Fruit fly (Drosophila melanogaster) Kc167 (cell line): Measurements from ENCODE around the gene NFAT.

ENCODE experiments used
- Myc ChIP-seq: fragments of >200 bp; optimal IDR thresholded peaks from 2 replicates; lab custom pipeline; 2017; ENCODE audit warnings: missing external identifiers
- Sin3A ChIP-seq: fragments of >200 bp; optimal IDR thresholded peaks from 2 replicates; lab custom pipeline; 2018; ENCODE audit warnings: missing external identifiers
- h ChIP-seq: fragments of >200 bp; optimal IDR thresholded peaks from 3 replicates; lab custom pipeline; 2018; ENCODE audit warnings: missing external identifiers
- insv ChIP-seq: fragments of >200 bp; optimal IDR thresholded peaks from 3 replicates; lab custom pipeline; 2018; ENCODE audit warnings: missing external identifiers
- psq ChIP-seq: fragments of >200 bp; optimal IDR thresholded peaks from 2 replicates; lab custom pipeline; 2017; ENCODE audit warnings: missing external identifiers
- ttk ChIP-seq: sonication (Bioruptor generic); optimal IDR thresholded peaks from 2 replicates; lab custom pipeline; 2017; ENCODE audit warnings: missing external identifiers

Gene NFAT

DNA sequence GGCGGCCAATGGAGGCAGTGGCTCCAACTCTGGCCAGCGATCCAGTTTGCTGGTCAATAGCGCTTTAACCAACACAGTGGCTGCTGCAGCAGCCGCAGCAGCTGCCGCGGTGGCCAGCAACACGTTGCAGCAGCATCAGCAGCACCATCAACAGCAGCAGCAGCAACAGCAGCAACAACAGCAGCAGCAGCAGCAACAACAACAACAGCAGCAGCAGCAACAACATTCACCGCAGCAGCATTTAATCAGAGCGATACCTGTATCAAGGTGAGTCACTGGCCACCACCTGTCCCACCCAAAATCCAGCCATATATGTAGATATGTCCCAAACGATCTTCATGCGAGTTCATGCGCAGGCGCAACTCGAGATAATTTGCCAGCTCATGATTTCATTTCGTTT is 25.3 kb downstream of the NFAT start:
- no peak for TF ChIP-seq h
- no peak for TF ChIP-seq ttk (lab: Kevin White, UChicago)

- TF ChIP-seq h (no peak), psq (lab: Kevin White, UChicago) (no peak), Myc (lab: Kevin White, UChicago) (no peak), ttk (lab: Kevin White, UChicago) (no peak), Sin3A (no peak), insv (no peak)
These were observed 26.6 kb downstream of the NFAT start for dm6 chrX:13651170-13651569.

DNA sequence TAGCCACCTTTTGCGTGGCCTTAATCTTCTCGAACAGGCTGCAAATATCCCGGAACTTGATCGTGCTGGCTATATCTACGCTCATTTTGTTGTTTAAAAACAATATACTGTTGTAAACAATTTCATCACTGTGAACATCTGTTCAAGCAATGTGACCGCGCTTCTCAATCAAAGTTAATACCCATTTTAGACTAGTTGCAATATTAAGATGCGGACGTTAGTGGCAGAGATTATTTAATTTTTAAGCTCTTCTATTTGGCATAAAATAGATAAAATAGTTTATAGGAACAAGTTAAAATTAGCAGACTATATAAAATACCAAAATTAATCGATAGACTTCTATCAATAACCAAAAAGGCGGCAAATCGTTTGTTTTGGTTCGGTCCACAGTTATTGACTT is 43.1 kb downstream of the NFAT start, which contains the start of the genes DNAlig4 and CG11164:
Gene DNAlig4 (minus strand): TSS at position 156 of the 400 bp plus-strand sequence.
Gene CG11164 (plus strand): TSS at position 359 of the 400 bp plus-strand sequence.
- TF ChIP-seq Myc (lab: Kevin White, UChicago) (no peak), Sin3A (no peak), h (no peak), psq (lab: Kevin White, UChicago) (no peak), ttk (lab: Kevin White, UChicago) (no peak), insv (no peak)

dm6 chrX:13669366-13669765 is 44.8 kb downstream of the NFAT start, which contains the start of gene CG15760:
Gene CG15760 (plus strand): TSS chrX:13669699.
- TF ChIP-seq Sin3A (no peak), insv (no peak), h (no peak), Myc (lab: Kevin White, UChicago) (no peak), ttk (lab: Kevin White, UChicago) (no peak)

DNA sequence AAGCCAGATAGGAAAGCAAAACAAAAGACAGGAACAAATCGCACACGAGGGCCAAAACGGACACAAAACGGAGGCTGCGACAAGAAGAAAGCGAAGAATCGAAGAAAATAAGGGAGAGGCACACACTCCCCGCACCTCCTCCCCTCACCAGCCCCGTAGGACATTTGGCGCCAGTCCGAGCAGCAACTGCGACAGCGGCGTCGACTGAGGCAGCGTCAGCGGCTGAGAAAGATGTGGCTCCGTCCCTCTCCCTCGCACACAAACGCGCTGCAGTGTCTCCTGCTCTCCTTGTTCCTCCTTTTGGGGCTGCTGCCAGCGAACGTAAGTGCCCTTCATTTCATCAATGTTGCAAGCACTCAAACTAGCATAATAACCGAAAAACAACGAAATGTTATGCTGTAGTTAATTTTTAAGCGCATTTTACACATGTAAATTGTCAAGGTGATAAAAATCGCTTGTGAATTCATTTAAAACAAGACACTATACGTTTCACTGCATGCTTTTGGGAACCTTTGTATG is 45.8 kb downstream of the NFAT start:
- TF ChIP-seq Sin3A (no peak), h (no peak), Myc (lab: Kevin White, UChicago) (no peak), psq (lab: Kevin White, UChicago) (no peak), insv (no peak), ttk (lab: Kevin White, UChicago) (no peak)

DNA sequence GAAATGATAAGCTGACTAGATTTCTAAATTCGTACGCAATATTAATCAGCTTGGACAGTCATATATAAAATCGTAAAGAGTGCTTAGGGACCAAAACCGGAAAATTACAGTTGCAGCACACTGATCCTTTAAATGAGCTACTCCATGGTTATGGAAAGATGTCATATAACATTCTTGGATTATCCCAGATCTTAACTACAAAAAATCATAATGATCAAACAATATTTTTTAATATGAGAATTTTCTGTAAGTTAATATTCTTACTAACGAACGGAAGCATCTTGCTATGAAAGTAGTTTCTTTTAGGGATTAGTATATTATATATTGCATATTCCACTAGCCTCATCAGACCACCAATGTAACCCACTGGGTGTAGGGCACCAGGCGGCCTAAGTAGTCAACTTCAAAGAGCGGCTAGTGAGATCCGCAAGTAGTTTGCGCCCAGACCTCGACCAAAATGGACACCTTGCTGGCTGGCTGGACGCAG is 52.0 kb downstream of the NFAT start, which contains the start of gene CG11162:
Gene CG11162 (plus strand): TSS at position 437 of the 487 bp plus-strand sequence.
- TF ChIP-seq insv = no peak
- TF ChIP-seq ttk (lab: Kevin White, UChicago) = no peak
- TF ChIP-seq Sin3A = no peak
- no peak for TF ChIP-seq psq (lab: Kevin White, UChicago)
- TF ChIP-seq Myc (lab: Kevin White, UChicago) = no peak

- TF ChIP-seq insv (no peak), h (no peak), Myc (lab: Kevin White, UChicago) (no peak), psq (lab: Kevin White, UChicago) (no peak), ttk (lab: Kevin White, UChicago) (no peak), Sin3A (no peak)
These were observed 53.5 kb downstream of the NFAT start for dm6 chrX:13677970-13678490.

DNA sequence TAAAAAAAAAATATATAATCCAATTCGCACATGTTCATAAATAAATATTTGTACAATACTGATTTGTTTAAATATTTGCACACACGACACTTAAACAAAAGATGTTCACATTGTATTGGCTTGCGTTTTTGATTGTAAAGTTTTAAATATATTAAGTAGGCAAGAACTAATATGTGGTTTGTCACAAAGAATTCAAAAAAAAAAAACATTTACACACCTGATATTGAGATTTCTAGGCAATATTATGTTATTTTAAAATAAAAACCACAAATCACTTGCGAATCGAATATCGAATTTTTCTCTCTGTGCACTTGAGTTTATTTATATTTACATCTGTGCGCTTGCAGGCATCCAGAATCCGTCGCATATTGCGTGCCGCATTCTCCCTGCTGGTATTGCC is 55.0 kb downstream of the NFAT start:
- TF ChIP-seq Myc (lab: Kevin White, UChicago) (no peak), insv (no peak), h (no peak), ttk (lab: Kevin White, UChicago) (no peak)

DNA sequence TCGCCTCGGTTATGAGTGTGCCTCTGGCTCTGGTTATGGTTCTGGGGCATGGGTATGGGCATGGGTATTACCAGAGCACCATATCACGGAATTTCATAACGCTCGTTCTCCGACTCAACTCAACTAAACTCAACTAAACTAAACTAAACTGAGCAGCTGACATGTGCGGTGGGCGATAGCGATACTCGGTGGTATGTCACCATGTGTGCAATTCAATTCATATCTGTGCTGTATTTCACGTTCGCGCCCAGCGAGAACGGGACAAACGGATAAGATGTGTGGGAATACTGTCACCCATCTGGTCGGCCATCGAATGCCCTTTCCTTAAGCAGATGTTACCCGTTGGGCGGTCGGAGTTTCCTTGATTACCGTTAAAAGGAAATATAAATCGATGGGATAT is 55.7 kb downstream of the NFAT start, which contains the start of gene CG12177:
Gene CG12177 (minus strand): TSS at position 239 of the 400 bp plus-strand sequence.
- TF ChIP-seq insv (no peak), h (no peak), Sin3A (no peak)

DNA sequence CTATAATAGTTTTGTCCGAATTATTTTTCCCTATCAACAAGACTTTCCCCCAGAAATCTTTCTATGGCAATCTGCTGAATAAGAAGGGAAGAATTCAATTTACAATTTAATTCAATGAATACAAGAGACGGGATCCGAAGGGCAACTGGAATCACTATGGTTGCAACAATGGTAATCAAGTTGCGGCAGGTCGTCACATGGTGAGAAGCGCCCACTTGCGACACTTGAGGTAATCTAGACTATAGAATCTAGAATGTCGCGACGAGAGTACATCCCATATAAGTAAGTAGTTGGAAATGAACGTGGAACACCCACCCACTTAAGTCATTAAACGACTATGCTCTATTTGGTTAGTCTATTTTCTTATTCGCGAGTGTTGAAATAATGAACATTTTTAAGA is 57.4 kb downstream of the NFAT start:
- TF ChIP-seq ttk (lab: Kevin White, UChicago) (no peak), insv (no peak), Myc (lab: Kevin White, UChicago) (no peak), h (no peak), Sin3A (no peak), psq (lab: Kevin White, UChicago) (no peak)

dm6 chrX:13682652-13683051 is 58.1 kb downstream of the NFAT start, which contains the start of gene CG11158:
Gene CG11158 (plus strand): TSS chrX:13682952.
- TF ChIP-seq h = no peak
- no peak for TF ChIP-seq Myc (lab: Kevin White, UChicago)
- no peak for TF ChIP-seq ttk (lab: Kevin White, UChicago)
- TF ChIP-seq Sin3A = no peak
- TF ChIP-seq psq (lab: Kevin White, UChicago) = no peak
- no peak for TF ChIP-seq insv

DNA sequence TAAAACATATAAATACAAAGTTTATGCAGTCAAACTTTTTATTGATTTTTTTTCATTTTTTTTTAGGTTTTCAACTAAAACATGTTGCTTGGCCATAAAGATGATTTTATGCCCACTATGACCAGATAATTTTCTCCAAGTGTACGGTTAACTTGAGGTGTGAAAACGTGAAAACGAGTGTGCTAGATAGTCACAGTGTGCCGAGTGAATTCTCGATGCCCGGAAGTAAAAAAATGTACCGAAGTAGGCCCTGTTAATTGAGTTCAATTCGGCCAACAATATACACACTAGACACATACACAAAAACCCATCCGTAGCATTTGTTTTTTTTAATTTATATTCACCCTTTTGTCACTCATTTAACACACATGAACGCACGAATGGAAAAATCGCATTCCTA is 67.4 kb downstream of the NFAT start, which contains the start of gene Nna1:
Gene Nna1 (plus strand): TSS at position 301 of the 400 bp plus-strand sequence.
- TF ChIP-seq insv = no peak
- TF ChIP-seq h = no peak
- no peak for TF ChIP-seq Myc (lab: Kevin White, UChicago)
- no peak for TF ChIP-seq psq (lab: Kevin White, UChicago)
- no peak for TF ChIP-seq Sin3A
- no peak for TF ChIP-seq ttk (lab: Kevin White, UChicago)

DNA sequence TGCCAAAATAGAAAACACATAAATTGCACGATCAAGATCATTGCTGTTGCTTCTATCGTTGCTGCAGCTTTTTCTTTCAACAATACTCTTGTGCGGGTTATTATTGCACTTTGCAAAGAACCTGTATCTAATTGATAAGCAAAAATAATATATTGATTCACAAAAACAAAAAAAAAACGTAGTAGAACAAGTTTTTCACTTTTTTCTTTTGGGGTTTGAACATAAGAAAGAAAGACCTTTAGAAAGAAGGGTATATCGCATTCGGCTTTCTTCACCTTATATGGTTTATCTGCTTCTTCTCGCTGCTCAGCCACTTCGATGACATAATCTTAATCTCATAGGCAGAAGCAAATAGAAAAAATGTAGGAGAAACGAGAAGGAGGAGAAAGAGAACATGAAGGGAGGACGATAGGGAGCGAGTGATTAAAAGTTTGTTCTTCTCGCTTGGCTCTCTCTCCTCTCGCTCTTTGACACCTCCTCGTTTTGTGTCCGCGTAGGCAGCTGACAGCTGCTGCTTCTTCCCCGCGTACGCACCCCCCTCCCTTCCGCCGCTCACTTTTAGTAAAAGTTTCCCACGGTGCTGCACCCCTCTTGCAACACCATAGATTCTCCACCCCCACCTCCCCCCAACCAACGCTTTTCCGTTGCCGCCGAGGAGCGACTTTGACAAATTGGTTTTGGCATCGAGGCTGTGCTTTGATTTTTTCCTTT is 74.3 kb downstream of the NFAT start:
- TF ChIP-seq psq (lab: Kevin White, UChicago) (no peak), ttk (lab: Kevin White, UChicago) (no peak), Sin3A (no peak), h (no peak), Myc (lab: Kevin White, UChicago) (no peak), insv (no peak)
